Fruit fly (Drosophila melanogaster) whole organism, embryonic: ENCODE results near the gene CG16985.
A peak's percentile ranks its signal among the peaks of the same experiment; 100 is the strongest.

Source experiments
- Atf-2 ChIP-seq: fragments of 200-800 bp; sonication (Bioruptor generic); optimal IDR thresholded peaks from 2 replicates; lab custom pipeline; 2016; ENCODE audit warnings: missing biosample characterization, missing genetic modification characterization
- B-H2 ChIP-seq: fragments of 200-800 bp; sonication (Bioruptor generic); optimal IDR thresholded peaks from 2 replicates; lab custom pipeline; 2018; ENCODE audit warnings: missing biosample characterization, mild to moderate bottlenecking, missing genetic modification characterization
- CG10321 ChIP-seq: fragments of 200-800 bp; sonication (Bioruptor generic); IDR thresholded peaks from 2 replicates; pipeline ENCODE4 v1.3.6; 2022; ENCODE audit warnings: missing biosample characterization, missing genetic modification characterization
- CG11247 ChIP-seq: fragments of 200-800 bp; sonication (Bioruptor generic); IDR thresholded peaks from 2 replicates; pipeline ENCODE4 v1.3.6; 2022; ENCODE audit warnings: missing biosample characterization, missing genetic modification characterization
- CG11560 ChIP-seq: fragments of 200-800 bp; sonication (Bioruptor generic); IDR thresholded peaks from 3 replicates; pipeline ENCODE4 v1.3.6; 2022; ENCODE audit warnings: missing biosample characterization, missing genetic modification characterization
- CG11695 ChIP-seq: fragments of 200-800 bp; sonication (Bioruptor generic); IDR thresholded peaks from 3 replicates; pipeline ENCODE4 v1.3.6; 2022; ENCODE audit warnings: missing biosample characterization, missing genetic modification characterization
- CG12071 ChIP-seq: fragments of 200-800 bp; sonication (Bioruptor generic); optimal IDR thresholded peaks from 3 replicates; lab custom pipeline; 2018; ENCODE audit warnings: missing biosample characterization, mild to moderate bottlenecking, missing genetic modification characterization
- CG12391 ChIP-seq: fragments of 200-800 bp; sonication (Bioruptor generic); optimal IDR thresholded peaks from 3 replicates; lab custom pipeline; 2018; ENCODE audit warnings: missing biosample characterization, mild to moderate bottlenecking, missing genetic modification characterization, moderate library complexity
- CG14667 ChIP-seq: fragments of 200-800 bp; sonication (Bioruptor generic); IDR thresholded peaks from 2 replicates; pipeline ENCODE4 v1.3.6; 2022; ENCODE audit warnings: missing biosample characterization, missing genetic modification characterization
- CG14965 ChIP-seq: fragments of 200-800 bp; sonication (Bioruptor generic); optimal IDR thresholded peaks from 2 replicates; lab custom pipeline; 2016; ENCODE audit warnings: missing biosample characterization, missing genetic modification characterization, borderline replicate concordance
- CG1529 ChIP-seq: fragments of 200-800 bp; sonication (Bioruptor generic); optimal IDR thresholded peaks from 3 replicates; lab custom pipeline; 2018; ENCODE audit warnings: missing biosample characterization, missing genetic modification characterization
- CG17359 ChIP-seq: fragments of 200-800 bp; sonication (Bioruptor generic); optimal IDR thresholded peaks from 3 replicates; lab custom pipeline; 2018; ENCODE audit warnings: missing biosample characterization, mild to moderate bottlenecking, missing genetic modification characterization, moderate library complexity
- CG2199 ChIP-seq: fragments of 200-800 bp; sonication (Bioruptor generic); IDR thresholded peaks from 3 replicates; pipeline ENCODE4 v1.3.6; 2022; ENCODE audit warnings: missing biosample characterization, missing genetic modification characterization
- CG2678 ChIP-seq: fragments of 200-800 bp; sonication (Bioruptor generic); optimal IDR thresholded peaks from 3 replicates; lab custom pipeline; 2019; ENCODE audit warnings: missing biosample characterization, mild to moderate bottlenecking, missing genetic modification characterization, moderate library complexity
- CG30020 ChIP-seq: fragments of 200-800 bp; optimal IDR thresholded peaks from 2 replicates; lab custom pipeline; 2019; ENCODE audit warnings: missing biosample characterization, mild to moderate bottlenecking, missing genetic modification characterization, moderate library complexity
- CG3847 ChIP-seq: fragments of 200-800 bp; sonication (Bioruptor generic); IDR thresholded peaks from 2 replicates; pipeline ENCODE4 v1.3.6; 2022; ENCODE audit warnings: missing biosample characterization, missing genetic modification characterization
- CG42726 ChIP-seq: fragments of 200-800 bp; sonication (Bioruptor generic); IDR thresholded peaks from 2 replicates; pipeline ENCODE4 v1.3.6; 2022; ENCODE audit warnings: missing biosample characterization, missing genetic modification characterization; ENCODE audit not compliant: partially characterized antibody
- CG6854 ChIP-seq: fragments of 200-800 bp; sonication (Bioruptor generic); optimal IDR thresholded peaks from 3 replicates; lab custom pipeline; 2017; ENCODE audit warnings: missing biosample characterization, mild to moderate bottlenecking, missing genetic modification characterization
- CG7987 ChIP-seq: fragments of 200-800 bp; sonication (Bioruptor generic); optimal IDR thresholded peaks from 2 replicates; lab custom pipeline; 2018; ENCODE audit warnings: missing biosample characterization, mild to moderate bottlenecking, missing genetic modification characterization, moderate library complexity
- CoRest ChIP-seq: fragments of 200-800 bp; sonication (Bioruptor generic); optimal IDR thresholded peaks from 3 replicates; lab custom pipeline; 2018; ENCODE audit warnings: missing biosample characterization, mild to moderate bottlenecking, missing genetic modification characterization, moderate library complexity
- Dbx ChIP-seq: fragments of 200-800 bp; sonication (Bioruptor generic); IDR thresholded peaks from 3 replicates; pipeline ENCODE4 v1.3.6; 2022; ENCODE audit warnings: missing biosample characterization, missing genetic modification characterization
- Dref ChIP-seq: fragments of 200-800 bp; sonication (Bioruptor generic); IDR thresholded peaks from 2 replicates; pipeline ENCODE4 v1.3.6; 2022; ENCODE audit warnings: missing biosample characterization, missing genetic modification characterization
- Eip74EF ChIP-seq, 2 experiments: fragments of 200-800 bp in 1 of 2; fragments of >200 bp in 1 of 2; sonication (Bioruptor generic) in 1 of 2; optimal IDR thresholded peaks; 2 replicates each; lab custom pipeline; 2017 to 2019; ENCODE audit warnings: missing biosample characterization in 2 of 2, missing genetic modification characterization in 2 of 2, mild to moderate bottlenecking in 1 of 2, moderate library complexity in 1 of 2
- H15 ChIP-seq: fragments of 200-800 bp; sonication (Bioruptor generic); IDR thresholded peaks from 3 replicates; pipeline ENCODE4 v1.3.6; 2022; ENCODE audit warnings: missing biosample characterization, missing genetic modification characterization
- HLH4C ChIP-seq: fragments of 200-800 bp; sonication (Bioruptor generic); IDR thresholded peaks from 3 replicates; pipeline ENCODE4 v1.3.6; 2022; ENCODE audit warnings: missing biosample characterization, missing genetic modification characterization; ENCODE audit not compliant: partially characterized antibody
- HLH54F ChIP-seq: fragments of 200-800 bp; sonication (Bioruptor generic); optimal IDR thresholded peaks from 3 replicates; lab custom pipeline; 2016; ENCODE audit warnings: missing biosample characterization, missing genetic modification characterization
- Hr39 ChIP-seq: fragments of >200 bp; optimal IDR thresholded peaks from 2 replicates; lab custom pipeline; 2017
- Hsf ChIP-seq: fragments of 200-800 bp; sonication (Bioruptor generic); optimal IDR thresholded peaks from 3 replicates; lab custom pipeline; 2016; ENCODE audit warnings: missing biosample characterization, missing genetic modification characterization
- Myb ChIP-seq: fragments of 200-800 bp; sonication (Bioruptor generic); optimal IDR thresholded peaks from 2 replicates; lab custom pipeline; 2016; ENCODE audit warnings: missing biosample characterization, missing genetic modification characterization
- PHDP ChIP-seq: fragments of 200-800 bp; sonication (Bioruptor generic); optimal IDR thresholded peaks from 3 replicates; lab custom pipeline; 2018; ENCODE audit warnings: missing biosample characterization, mild to moderate bottlenecking, missing genetic modification characterization, moderate library complexity
- Pdp1 ChIP-seq, 2 experiments: fragments of 200-800 bp; sonication (Bioruptor generic); optimal IDR thresholded peaks; 3 replicates each; lab custom pipeline; 2016; ENCODE audit warnings: missing biosample characterization in 2 of 2, missing genetic modification characterization in 2 of 2, mild to moderate bottlenecking in 1 of 2, moderate library complexity in 1 of 2
- Sox100B ChIP-seq: fragments of 200-800 bp; sonication (Bioruptor generic); optimal IDR thresholded peaks from 3 replicates; lab custom pipeline; 2018; ENCODE audit warnings: missing biosample characterization, mild to moderate bottlenecking, missing genetic modification characterization
- az2 ChIP-seq: fragments of 200-800 bp; sonication (Bioruptor generic); optimal IDR thresholded peaks from 3 replicates; lab custom pipeline; 2016; ENCODE audit warnings: missing biosample characterization, missing genetic modification characterization
- cwo ChIP-seq: fragments of 200-800 bp; sonication (Bioruptor generic); optimal IDR thresholded peaks from 3 replicates; lab custom pipeline; 2017; ENCODE audit warnings: missing biosample characterization, missing genetic modification characterization, mild to moderate bottlenecking, moderate library complexity, missing genetic modification reagents
- dimm ChIP-seq: fragments of 200-800 bp; sonication (Bioruptor generic); IDR thresholded peaks from 2 replicates; pipeline ENCODE4 v1.3.6; 2022; ENCODE audit warnings: missing biosample characterization, missing genetic modification characterization
- dmrt11E ChIP-seq: fragments of 200-800 bp; sonication (Bioruptor generic); optimal IDR thresholded peaks from 3 replicates; lab custom pipeline; 2018; ENCODE audit warnings: missing biosample characterization, mild to moderate bottlenecking, missing genetic modification characterization, moderate library complexity
- dysf ChIP-seq: fragments of 200-800 bp; sonication (Bioruptor generic); IDR thresholded peaks from 3 replicates; pipeline ENCODE4 v1.3.6; 2022; ENCODE audit warnings: missing biosample characterization, missing genetic modification characterization
- fd64A ChIP-seq: fragments of 200-800 bp; sonication (Bioruptor generic); optimal IDR thresholded peaks from 3 replicates; lab custom pipeline; 2018; ENCODE audit warnings: missing biosample characterization, mild to moderate bottlenecking, missing genetic modification characterization
- fu2 ChIP-seq: fragments of 200-800 bp; sonication (Bioruptor generic); optimal IDR thresholded peaks from 2 replicates; lab custom pipeline; 2016; ENCODE audit warnings: missing biosample characterization, missing genetic modification characterization
- gcm2 ChIP-seq: fragments of 200-800 bp; sonication (Bioruptor generic); optimal IDR thresholded peaks from 2 replicates; lab custom pipeline; 2016; ENCODE audit warnings: missing biosample characterization, missing genetic modification characterization
- grau ChIP-seq: fragments of 200-800 bp; optimal IDR thresholded peaks from 3 replicates; lab custom pipeline; 2019; ENCODE audit warnings: missing biosample characterization, mild to moderate bottlenecking, missing genetic modification characterization, moderate library complexity
- hb ChIP-seq: fragments of 200-800 bp; sonication (Bioruptor generic); IDR thresholded peaks from 3 replicates; pipeline ENCODE4 v1.3.6; 2022; ENCODE audit warnings: missing biosample characterization, missing genetic modification characterization; ENCODE audit not compliant: partially characterized antibody
- lola ChIP-seq, 3 experiments: fragments of >200 bp in 2 of 3; fragments of 200-800 bp in 1 of 3; sonication (Bioruptor generic) in 1 of 3; optimal IDR thresholded peaks; 2 replicates each; lab custom pipeline; 2017 to 2019; ENCODE audit warnings: missing biosample characterization in 3 of 3, missing genetic modification characterization in 3 of 3, mild to moderate bottlenecking in 1 of 3, moderate library complexity in 1 of 3
- lov ChIP-seq, 2 experiments: fragments of 200-800 bp in 1 of 2; fragments of >200 bp in 1 of 2; sonication (Bioruptor generic) in 1 of 2; IDR thresholded peaks in 1 of 2; optimal IDR thresholded peaks in 1 of 2; 2 replicates in 1 of 2; 3 replicates in 1 of 2; pipeline versions ENCODE4 v1.3.6 to Lab custom; 2017 to 2022; ENCODE audit warnings: missing biosample characterization in 1 of 2, missing genetic modification characterization in 1 of 2
- nom ChIP-seq: fragments of 200-800 bp; sonication (Bioruptor generic); optimal IDR thresholded peaks from 2 replicates; lab custom pipeline; 2017; ENCODE audit warnings: missing biosample characterization, missing genetic modification characterization, mild to moderate bottlenecking, moderate library complexity, missing genetic modification reagents
- twi ChIP-seq: fragments of 200-800 bp; optimal IDR thresholded peaks from 2 replicates; lab custom pipeline; 2019; ENCODE audit warnings: missing biosample characterization, mild to moderate bottlenecking, missing genetic modification characterization, moderate library complexity
- unpg ChIP-seq: fragments of 200-800 bp; sonication (Bioruptor generic); optimal IDR thresholded peaks from 3 replicates; lab custom pipeline; 2018; ENCODE audit warnings: missing biosample characterization, mild to moderate bottlenecking, missing genetic modification characterization, moderate library complexity
- vfl ChIP-seq: fragments of 200-800 bp; sonication (Bioruptor generic); optimal IDR thresholded peaks from 2 replicates; lab custom pipeline; 2016; ENCODE audit warnings: missing biosample characterization, missing genetic modification characterization

Gene CG16985

dm6 chr3L:2584119-2584805 lies 14.8 kb upstream of the CG16985 start (continued):
- peak; percentile 87 for TF ChIP-seq CG12391 (tag; lab: Kevin White, UChicago)
- TF ChIP-seq Hr39 (lab: Kevin White, UChicago) = no peak
- no peak for TF ChIP-seq HLH4C (GFP tag; lab: Robert Waterston, UW)
- peak; percentile 46; the same call in 1 of the 3 replicates for TF ChIP-seq H15 (GFP tag; lab: Robert Waterston, UW)
- no peak for TF ChIP-seq Dbx
- TF ChIP-seq HLH54F (GFP tag; lab: Kevin White, UChicago) = peak; percentile 67
- TF ChIP-seq B-H2 (GFP tag; lab: Kevin White, UChicago) = no peak
- TF ChIP-seq nom (GFP tag; lab: Kevin White, UChicago) = peak; percentile 43
- TF ChIP-seq Hsf (GFP tag; lab: Kevin White, UChicago) = peak; percentile 73
- TF ChIP-seq CG7987 (GFP tag; lab: Kevin White, UChicago) = peak; percentile 50
- no peak for TF ChIP-seq gcm2 (GFP tag; lab: Kevin White, UChicago)
- peak; percentile 85 for TF ChIP-seq CG1529 (GFP tag; lab: Kevin White, UChicago)
- no peak for TF ChIP-seq lov (optimal IDR thresholded peaks at IDR 0.05; lab: Kevin White, UChicago)
- peak; percentile 65; the same call in 1 of the 3 replicates for TF ChIP-seq lov (GFP tag; IDR thresholded peaks at IDR 0.05; lab: Robert Waterston, UW)
- peak; percentile 76 for TF ChIP-seq unpg (GFP tag; lab: Kevin White, UChicago)
- peak; percentile 41; the same call in 1 of the 3 replicates for TF ChIP-seq CG11560 (tag; lab: Robert Waterston, UW)
- TF ChIP-seq PHDP (tag; lab: Kevin White, UChicago) = peak; percentile 88
- peak; percentile 84 for TF ChIP-seq grau (tag; lab: Kevin White, UChicago)
- no peak for TF ChIP-seq CG10321
- peak; percentile 93 for TF ChIP-seq CG2678 (tag; lab: Kevin White, UChicago)
- TF ChIP-seq CG11695 (GFP tag; lab: Robert Waterston, UW) = peak; percentile 88
- TF ChIP-seq CG6854 = peak; percentile 50
- TF ChIP-seq CG11247 = 0 out of 2 replicates have a peak, but pooled peaks have one; percentile 6
- TF ChIP-seq cwo = peak; percentile 72
- peak; percentile 40; the same call in 1 of the 2 replicates for TF ChIP-seq CG14667 (GFP tag; lab: Robert Waterston, UW)
- no peak for TF ChIP-seq hb
- peak; percentile 66 for TF ChIP-seq CG3847 (GFP tag; lab: Robert Waterston, UW)
- peak; percentile 92 for TF ChIP-seq Sox100B
- peak; percentile 79 for TF ChIP-seq fd64A
- peak; percentile 68 for TF ChIP-seq fu2 (GFP tag; lab: Kevin White, UChicago)
- peak; percentile 35 for TF ChIP-seq CG30020 (tag; lab: Kevin White, UChicago)
- TF ChIP-seq Atf-2 (GFP tag; lab: Kevin White, UChicago) = peak; percentile 68
- peak; percentile 62 to 76 for TF ChIP-seq Pdp1 (GFP tag; optimal IDR thresholded peaks at IDR 0.05; lab: Kevin White, UChicago)
- peak; percentile 83 for TF ChIP-seq CG17359 (tag; lab: Kevin White, UChicago)
- TF ChIP-seq vfl (GFP tag; lab: Kevin White, UChicago) = peak; percentile 32
- peak; percentile 65 for TF ChIP-seq dmrt11E (tag; lab: Kevin White, UChicago)
- no peak for TF ChIP-seq dimm (GFP tag; lab: Robert Waterston, UW)
- TF ChIP-seq lola (GFP tag; optimal IDR thresholded peaks at IDR 0.05; lab: Kevin White, UChicago) = peak in 1 of 3 experiments; percentile 78
- peak; percentile 38 for TF ChIP-seq Myb (GFP tag; lab: Kevin White, UChicago)
- no peak for TF ChIP-seq CG42726
- TF ChIP-seq Eip74EF (GFP tag; optimal IDR thresholded peaks at IDR 0.05; lab: Kevin White, UChicago) = peak in 1 of 2 experiments; percentile 84
- peak; percentile 53 for TF ChIP-seq twi (tag; lab: Kevin White, UChicago)
- TF ChIP-seq Dref (GFP tag; lab: Robert Waterston, UW) = no peak
- no peak for TF ChIP-seq CG2199 (GFP tag; lab: Robert Waterston, UW)
- TF ChIP-seq CG14965 (GFP tag; lab: Kevin White, UChicago) = peak; percentile 13
- peak; percentile 82 for TF ChIP-seq az2 (GFP tag; lab: Kevin White, UChicago)
- peak; percentile 88 for TF ChIP-seq dysf (GFP tag; lab: Robert Waterston, UW)
- peak; percentile 90 for TF ChIP-seq CoRest
- peak; percentile 62 for TF ChIP-seq CG12071 (GFP tag; lab: Kevin White, UChicago)
